Worm (Caenorhabditis elegans): ENCODE data around the gene vha-15.
A peak's percentile ranks its signal among the peaks of the same experiment; 100 is the strongest.

The vha-15 gene

DNA sequence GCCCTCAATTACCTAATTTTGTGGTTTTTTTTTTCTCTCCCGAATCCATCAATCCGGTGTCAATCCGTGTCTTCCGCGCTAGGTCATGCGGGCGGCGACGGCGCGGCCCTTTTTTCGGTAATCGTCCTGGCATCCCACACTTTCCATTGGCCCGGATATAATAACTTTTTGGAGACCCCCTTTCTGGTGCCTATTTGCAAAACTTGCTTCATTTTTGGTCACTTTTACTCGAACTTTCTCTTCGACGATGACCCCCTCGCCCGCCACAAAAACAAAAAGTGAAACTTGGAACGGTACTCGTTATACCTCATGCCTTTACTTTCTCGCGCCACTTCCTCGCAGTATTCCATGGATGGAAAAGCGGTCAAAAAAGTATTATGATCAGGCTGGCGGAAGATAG, 23.3 kb upstream of the vha-15 start:
- TF ChIP-seq him-1 (tag; optimal IDR thresholded peaks at IDR 0.05) (no peak), dao-5 (tag; optimal IDR thresholded peaks at IDR 0.05) (no peak), W03F9.2 (tag; optimal IDR thresholded peaks at IDR 0.05) (no peak)

DNA sequence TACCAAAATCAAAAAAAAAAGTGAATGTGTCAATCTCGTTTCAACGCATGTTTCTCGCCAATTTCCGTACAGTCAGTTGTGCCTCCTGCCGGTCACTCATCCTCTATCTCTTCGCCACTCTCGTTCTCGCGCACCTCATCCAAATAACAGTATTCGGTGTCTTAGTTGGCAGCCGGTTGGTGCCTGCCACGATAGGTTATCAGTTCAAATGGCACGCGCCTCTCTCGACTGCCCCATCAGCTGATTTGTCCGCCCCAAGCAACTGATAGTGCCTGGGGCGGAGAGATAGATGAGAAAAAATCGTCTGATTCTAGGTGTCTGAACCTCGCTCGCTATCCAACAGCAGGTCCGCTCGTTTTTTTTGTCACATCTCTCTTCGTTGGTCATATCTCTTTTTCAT, 22.6 kb upstream of the vha-15 start:
- no peak for TF ChIP-seq him-1 (tag; optimal IDR thresholded peaks at IDR 0.05)
- no peak for TF ChIP-seq dao-5 (tag; optimal IDR thresholded peaks at IDR 0.05)
- no peak for TF ChIP-seq W03F9.2 (tag; optimal IDR thresholded peaks at IDR 0.05)

ce11 chrX:2216242-2216641, 21.5 kb upstream of the vha-15 start:
- TF ChIP-seq dao-5 (tag; optimal IDR thresholded peaks at IDR 0.05) (no peak), W03F9.2 (tag; optimal IDR thresholded peaks at IDR 0.05) (no peak), him-1 (tag; optimal IDR thresholded peaks at IDR 0.05) (no peak)

DNA sequence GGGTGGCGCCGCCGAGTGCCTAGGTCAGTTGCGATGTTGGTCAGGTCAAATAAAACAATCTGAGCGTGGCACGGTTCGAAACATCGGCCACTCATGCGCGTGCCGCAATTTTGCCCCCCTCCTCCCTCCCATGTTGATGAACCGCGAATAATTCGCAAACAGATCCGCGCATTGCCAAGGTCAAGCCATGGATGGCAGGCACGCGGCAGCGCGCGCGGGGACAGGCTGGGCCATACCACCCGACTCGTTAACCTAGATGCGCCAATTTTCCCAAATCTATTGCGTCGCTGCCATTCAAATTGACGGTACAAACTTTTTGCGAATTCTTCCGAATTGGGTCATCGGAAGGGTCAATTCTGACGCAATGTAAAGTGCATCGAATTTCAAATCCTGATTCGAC, 21.0 kb upstream of the vha-15 start:
- TF ChIP-seq W03F9.2 (tag; optimal IDR thresholded peaks at IDR 0.05) (no peak), dao-5 (tag; optimal IDR thresholded peaks at IDR 0.05) (no peak), him-1 (tag; optimal IDR thresholded peaks at IDR 0.05) (no peak)

DNA sequence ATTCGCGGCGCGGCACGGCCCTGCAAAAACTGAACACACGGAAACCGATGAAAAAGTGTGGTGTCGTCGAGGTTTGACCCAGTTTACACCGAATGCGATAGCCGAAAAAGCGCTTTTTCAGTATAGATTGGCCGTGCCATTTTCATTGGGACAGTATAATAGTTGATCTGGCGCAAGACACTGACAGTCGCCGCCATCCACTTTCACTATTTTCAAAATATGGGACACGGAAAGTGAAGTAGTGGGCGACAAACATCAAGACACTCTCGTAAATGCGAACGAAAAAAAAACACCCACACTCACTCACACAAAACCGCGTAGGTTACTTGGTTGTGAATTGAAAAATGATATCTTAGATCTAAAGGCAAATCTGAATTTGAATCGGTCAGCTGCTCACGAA, 18.7 kb upstream of the vha-15 start:
- no peak for TF ChIP-seq W03F9.2 (tag; optimal IDR thresholded peaks at IDR 0.05)
- no peak for TF ChIP-seq dao-5 (tag; optimal IDR thresholded peaks at IDR 0.05)
- no peak for TF ChIP-seq him-1 (tag; optimal IDR thresholded peaks at IDR 0.05)

ce11 chrX:2219453-2219852, 18.3 kb upstream of the vha-15 start:
- TF ChIP-seq him-1 (tag; optimal IDR thresholded peaks at IDR 0.05), result no peak
- no peak for TF ChIP-seq dao-5 (tag; optimal IDR thresholded peaks at IDR 0.05)
- TF ChIP-seq W03F9.2 (tag; optimal IDR thresholded peaks at IDR 0.05), result no peak

ce11 chrX:2220850-2221249, 16.9 kb upstream of the vha-15 start, which contains the start of gene hex-1:
TSS of gene hex-1 (plus strand) at chrX:2221150.
- TF ChIP-seq W03F9.2 (tag; optimal IDR thresholded peaks at IDR 0.05), result no peak
- no peak for TF ChIP-seq him-1 (tag; optimal IDR thresholded peaks at IDR 0.05)
- TF ChIP-seq dao-5 (tag; optimal IDR thresholded peaks at IDR 0.05), result no peak

- TF ChIP-seq him-1 (tag; optimal IDR thresholded peaks at IDR 0.05) (peak; percentile 74), dao-5 (tag; optimal IDR thresholded peaks at IDR 0.05) (peak; percentile 53), W03F9.2 (tag; optimal IDR thresholded peaks at IDR 0.05) (no peak)
Observed at ce11 chrX:2226875-2227355, 10.8 kb upstream of the vha-15 start.

ce11 chrX:2229305-2230172, 8.2 kb upstream of the vha-15 start, which contains the start of gene lin-32:
TSS of gene lin-32 (minus strand) at chrX:2230122.
- TF ChIP-seq dao-5 (tag; optimal IDR thresholded peaks at IDR 0.05) (no peak), W03F9.2 (tag; optimal IDR thresholded peaks at IDR 0.05) (no peak)

DNA sequence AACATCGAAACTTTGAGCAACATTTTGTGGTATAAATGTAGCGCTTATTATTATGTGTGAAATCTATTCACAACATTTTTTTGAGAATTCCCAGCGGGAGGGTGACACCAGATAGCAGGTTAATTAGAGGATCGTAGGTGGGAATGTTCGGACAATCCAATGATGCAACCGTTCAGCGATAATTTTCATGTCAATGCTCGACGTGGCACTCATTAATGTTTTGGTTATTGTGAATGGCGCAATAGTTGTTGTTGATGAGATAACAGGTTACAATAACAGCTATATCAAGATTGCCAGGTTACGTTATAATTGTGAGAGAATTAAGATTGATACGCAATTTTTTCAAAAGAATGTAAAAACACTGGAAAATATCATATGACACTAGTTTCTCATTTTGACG, 6.4 kb upstream of the vha-15 start:
- TF ChIP-seq him-1 (tag; optimal IDR thresholded peaks at IDR 0.05) (no peak), dao-5 (tag; optimal IDR thresholded peaks at IDR 0.05) (no peak), W03F9.2 (tag; optimal IDR thresholded peaks at IDR 0.05) (no peak)

ce11 chrX:2233929-2234328, 3.8 kb upstream of the vha-15 start, which contains the start of gene T14F9.2:
TSS of gene T14F9.2 (plus strand) at chrX:2234324.
- TF ChIP-seq W03F9.2 (tag; optimal IDR thresholded peaks at IDR 0.05) (no peak), him-1 (tag; optimal IDR thresholded peaks at IDR 0.05) (no peak), dao-5 (tag; optimal IDR thresholded peaks at IDR 0.05) (no peak)

DNA sequence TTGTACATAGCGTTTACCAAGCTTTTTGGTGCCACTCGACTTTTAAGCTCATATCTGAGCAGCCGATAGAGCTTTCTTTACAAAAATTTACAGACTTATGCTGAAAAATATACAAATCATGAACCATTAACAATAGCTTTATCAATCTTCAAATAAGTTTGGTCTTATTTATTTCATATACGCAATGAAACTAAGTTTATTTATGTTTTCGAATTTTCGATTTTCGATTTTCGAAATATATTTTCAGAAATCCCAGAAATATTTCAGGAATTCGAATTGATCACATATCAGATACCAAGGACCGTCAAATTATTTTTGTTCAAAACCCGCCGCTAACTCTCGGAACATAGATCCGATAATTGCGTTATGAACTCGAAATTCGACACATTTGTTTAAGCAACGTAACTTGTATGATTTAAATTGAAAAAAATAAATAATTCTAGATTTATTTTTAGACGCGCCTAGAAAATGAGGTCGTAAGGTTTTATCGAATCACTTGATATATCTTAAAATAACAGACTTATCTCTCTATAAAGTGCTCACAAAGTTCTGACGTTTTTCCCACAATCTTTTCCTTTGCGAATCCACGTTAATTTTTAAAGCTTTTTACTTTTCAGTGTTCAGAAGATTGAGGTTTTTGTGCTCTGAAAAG, 3.6 kb downstream of the vha-15 start:
- TF ChIP-seq dao-5 (tag; optimal IDR thresholded peaks at IDR 0.05) (no peak), W03F9.2 (tag; optimal IDR thresholded peaks at IDR 0.05) (no peak), him-1 (tag; optimal IDR thresholded peaks at IDR 0.05) (no peak)

DNA sequence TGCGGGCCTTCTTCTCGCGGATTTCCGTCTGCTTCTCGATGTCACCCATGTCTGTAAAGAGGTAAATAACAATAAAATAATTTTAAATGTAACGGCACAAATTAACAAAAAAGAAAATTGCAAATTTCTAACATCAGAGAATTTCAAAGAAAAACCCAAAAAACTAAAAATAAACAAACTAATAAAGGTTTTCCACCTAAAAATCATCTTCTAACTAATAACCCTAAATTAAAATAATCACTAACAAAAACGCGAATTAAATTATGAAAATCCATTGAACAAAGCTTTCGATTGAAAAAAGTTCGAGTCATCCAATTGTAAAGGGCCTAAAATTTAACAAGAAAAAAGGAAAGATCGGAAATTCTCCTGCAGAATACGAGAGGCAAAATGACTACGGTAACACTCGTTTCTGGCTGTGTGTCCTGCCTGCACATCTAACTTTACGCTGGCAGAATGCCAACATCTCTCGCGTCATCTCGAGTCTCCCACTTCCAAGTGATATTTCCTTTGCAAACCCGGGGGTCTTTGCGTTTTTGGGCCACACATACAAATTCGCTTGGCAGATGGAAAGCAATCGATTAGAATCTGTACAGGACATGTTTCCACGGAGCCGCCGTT, 5.0 kb downstream of the vha-15 start, which contains the start of gene rpl-11.2:
Gene rpl-11.2 (minus strand): TSS at position 51 of the 618 bp plus-strand sequence.
- TF ChIP-seq him-1 (tag; optimal IDR thresholded peaks at IDR 0.05) (peak; percentile 87), W03F9.2 (tag; optimal IDR thresholded peaks at IDR 0.05) (peak; percentile 90), dao-5 (tag; optimal IDR thresholded peaks at IDR 0.05) (no peak)

DNA sequence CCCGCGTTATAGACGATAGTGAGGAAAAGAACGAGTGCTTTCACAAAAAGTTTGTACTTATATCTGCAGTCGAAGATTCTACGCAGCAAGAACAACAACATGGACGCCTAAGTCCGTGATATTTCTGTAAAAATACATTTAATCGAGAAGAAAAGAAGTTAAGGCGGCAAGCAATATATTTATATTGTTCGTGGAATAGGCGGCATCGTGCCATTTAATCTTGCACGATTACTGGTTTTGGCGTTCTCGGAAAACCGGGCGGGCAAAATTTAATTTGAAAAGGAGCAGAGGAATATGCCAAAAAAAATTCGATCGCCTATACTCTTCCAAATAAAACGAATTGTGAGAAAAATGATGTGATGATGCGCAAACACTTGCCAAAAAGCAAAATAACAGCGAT, 9.2 kb downstream of the vha-15 start, which contains the start of gene AH9.1:
Gene AH9.1 (minus strand): TSS at position 101 of the 400 bp plus-strand sequence.
- TF ChIP-seq him-1 (tag; optimal IDR thresholded peaks at IDR 0.05) (no peak), W03F9.2 (tag; optimal IDR thresholded peaks at IDR 0.05) (no peak), dao-5 (tag; optimal IDR thresholded peaks at IDR 0.05) (no peak)

Measured in whole organism, L4/young adult.